Worm (Caenorhabditis elegans): ENCODE results near the gene tag-30.

ce11 chrIV:11885313-11885712, 30.4 kb upstream of the tag-30 start, which contains the start of gene let-653:
- no peak for TF ChIP-seq ceh-16 (tag; optimal IDR thresholded peaks at IDR 0.05)
- TF ChIP-seq mdl-1 (tag; optimal IDR thresholded peaks at IDR 0.05): no peak
- TF ChIP-seq snpc-4 (tag; optimal IDR thresholded peaks at IDR 0.05): no peak
- TF ChIP-seq skn-1 (tag; optimal IDR thresholded peaks at IDR 0.05): no peak
- no peak for TF ChIP-seq nhr-11 (tag; optimal IDR thresholded peaks at IDR 0.05)
- no peak for TF ChIP-seq nhr-76 (tag; optimal IDR thresholded peaks at IDR 0.05)
- TF ChIP-seq ztf-11 (tag; optimal IDR thresholded peaks at IDR 0.05): no peak
- no peak for TF ChIP-seq daf-12 (tag; optimal IDR thresholded peaks at IDR 0.05)
- TF ChIP-seq unc-62 (GFP tag; optimal IDR thresholded peaks at IDR 0.05): no peak
- no peak for TF ChIP-seq elt-2 (tag; optimal IDR thresholded peaks at IDR 0.05)
